Worm (Caenorhabditis elegans) whole organism, young adult: ENCODE results near the gene C28G1.2.

ENCODE experiments used
- K12H6.12 ChIP-seq: fragments of 200-800 bp; sonication (Bioruptor generic); optimal IDR thresholded peaks from 2 replicates; lab custom pipeline; 2018; ENCODE audit warnings: mild to moderate bottlenecking, missing genetic modification characterization, missing compliant biosample characterization
- aptf-3 ChIP-seq: fragments of 200-800 bp; sonication (Bioruptor generic); IDR thresholded peaks from 2 replicates; pipeline ENCODE4 v1.3.6; 2022; ENCODE audit warnings: missing genetic modification characterization, missing compliant biosample characterization
- die-1 ChIP-seq: sonication (generic microtip); optimal IDR thresholded peaks from 2 replicates; lab custom pipeline; 2016; ENCODE audit warnings: missing genotype, mild to moderate bottlenecking, missing genetic modification characterization, missing compliant biosample characterization
- zim-3 ChIP-seq: sonication (generic microtip); optimal IDR thresholded peaks from 2 replicates; lab custom pipeline; 2017; ENCODE audit warnings: mild to moderate bottlenecking, missing genetic modification characterization, moderate library complexity, missing compliant biosample characterization
- ztf-18 ChIP-seq: sonication (generic microtip); optimal IDR thresholded peaks from 2 replicates; lab custom pipeline; 2016; ENCODE audit warnings: missing genotype, mild to moderate bottlenecking, missing genetic modification characterization, missing compliant biosample characterization

ce11 chrX:8835887-8836348 is at the start of gene C28G1.2:
- TF ChIP-seq aptf-3 (GFP tag; lab: Robert Waterston, UW) (peak; percentile 94; the same call in 1 of the 2 replicates), ztf-18 (tag; lab: Kevin White, UChicago) (peak; percentile 92), die-1 (tag; lab: Kevin White, UChicago) (peak; percentile 97), zim-3 (peak; percentile 88), K12H6.12 (tag; lab: Kevin White, UChicago) (peak; percentile 94)
